Worm (Caenorhabditis elegans): Measurements from ENCODE around the gene pfk-1.2.

Gene pfk-1.2

ce11 chrV:9549459-9549858, 17.9 kb downstream of the pfk-1.2 start, which contains the start of gene nstp-10:
TSS of gene nstp-10 (minus strand) at chrV:9549836.
- TF ChIP-seq lin-13 (GFP tag; optimal IDR thresholded peaks at IDR 0.05): peak; percentile 16
- peak; percentile 62 to 79 for TF ChIP-seq lsy-2 (tag; optimal IDR thresholded peaks at IDR 0.05)
- TF ChIP-seq ceh-90 (tag; optimal IDR thresholded peaks at IDR 0.05): no peak
- TF ChIP-seq fos-1 (tag; optimal IDR thresholded peaks at IDR 0.05): peak; percentile 12
- TF ChIP-seq nhr-28 (tag; optimal IDR thresholded peaks at IDR 0.05): no peak
- peak; percentile 67 for TF ChIP-seq snu-23 (GFP tag; optimal IDR thresholded peaks at IDR 0.05)
- TF ChIP-seq elt-3 (tag; optimal IDR thresholded peaks at IDR 0.05): no peak
- peak; percentile 57 to 69 for TF ChIP-seq lin-35 (GFP tag; optimal IDR thresholded peaks at IDR 0.05)
- TF ChIP-seq fkh-8 (tag; optimal IDR thresholded peaks at IDR 0.05): peak; percentile 11
- no peak for TF ChIP-seq zip-4 (GFP tag; optimal IDR thresholded peaks at IDR 0.05)
- no peak for TF ChIP-seq hpl-2 (GFP tag; optimal IDR thresholded peaks at IDR 0.05)
- TF ChIP-seq aly-2 (tag; optimal IDR thresholded peaks at IDR 0.05): no peak
- no peak for TF ChIP-seq nhr-237 (tag; optimal IDR thresholded peaks at IDR 0.05)
- TF ChIP-seq egl-13 (tag; optimal IDR thresholded peaks at IDR 0.05): no peak
- no peak for TF ChIP-seq pax-3 (tag; optimal IDR thresholded peaks at IDR 0.05)
- TF ChIP-seq C04F5.9 (tag; optimal IDR thresholded peaks at IDR 0.05): no peak
- TF ChIP-seq snpc-4 (tag; optimal IDR thresholded peaks at IDR 0.05): peak; percentile 4
- no peak for TF ChIP-seq mdl-1 (tag; optimal IDR thresholded peaks at IDR 0.05)
- TF ChIP-seq ces-1 (GFP tag; optimal IDR thresholded peaks at IDR 0.05): no peak
- TF ChIP-seq ceh-82 (tag; optimal IDR thresholded peaks at IDR 0.05): peak in 1 of 3 experiments; percentile 31
- no peak for TF ChIP-seq efl-3 (GFP tag; optimal IDR thresholded peaks at IDR 0.05)
- peak; percentile 12 for TF ChIP-seq irx-1 (tag; optimal IDR thresholded peaks at IDR 0.05)
- TF ChIP-seq fkh-10 (GFP tag; optimal IDR thresholded peaks at IDR 0.05): no peak
- peak; percentile 50 for TF ChIP-seq nhr-19 (GFP tag; conservative IDR thresholded peaks at IDR 0.05)
- TF ChIP-seq hlh-17 (GFP tag; optimal IDR thresholded peaks at IDR 0.05; ENCODE audit: borderline replicate concordance): no peak
- no peak for TF ChIP-seq C34B4.2 (tag; optimal IDR thresholded peaks at IDR 0.05)
- TF ChIP-seq fkh-4 (tag; optimal IDR thresholded peaks at IDR 0.05; ENCODE audit: borderline replicate concordance): no peak
- TF ChIP-seq egl-27 (tag; optimal IDR thresholded peaks at IDR 0.05): no peak
- TF ChIP-seq lin-14 (GFP tag; optimal IDR thresholded peaks at IDR 0.05): peak; percentile 67
- TF ChIP-seq F16B12.6 (tag; optimal IDR thresholded peaks at IDR 0.05): peak; percentile 73
- no peak for TF ChIP-seq blmp-1 (tag; optimal IDR thresholded peaks at IDR 0.05)
- TF ChIP-seq mab-9 (GFP tag; IDR thresholded peaks at IDR 0.05): no peak
- TF ChIP-seq vab-15 (tag; optimal IDR thresholded peaks at IDR 0.05): no peak
- TF ChIP-seq sup-37 (GFP tag; optimal IDR thresholded peaks at IDR 0.05): no peak
- no peak for TF ChIP-seq zag-1 (tag; optimal IDR thresholded peaks at IDR 0.05)
- TF ChIP-seq nhr-12 (tag; optimal IDR thresholded peaks at IDR 0.05): no peak
- TF ChIP-seq ztf-11 (tag; optimal IDR thresholded peaks at IDR 0.05): no peak
- no peak for TF ChIP-seq unc-130 (tag; optimal IDR thresholded peaks at IDR 0.05)
- TF ChIP-seq jun-1 (tag; optimal IDR thresholded peaks at IDR 0.05): peak; percentile 7
- no peak for TF ChIP-seq ztf-4 (tag; optimal IDR thresholded peaks at IDR 0.05)
- no peak for TF ChIP-seq sptf-1 (tag; optimal IDR thresholded peaks at IDR 0.05)
- peak; percentile 12 for TF ChIP-seq mep-1 (tag; optimal IDR thresholded peaks at IDR 0.05)
- no peak for TF ChIP-seq lir-3 (tag; optimal IDR thresholded peaks at IDR 0.05; ENCODE audit: poor library complexity)
- TF ChIP-seq tlp-1 (tag; optimal IDR thresholded peaks at IDR 0.05): no peak
- TF ChIP-seq grh-1 (GFP tag; IDR thresholded peaks at IDR 0.05): no peak
- TF ChIP-seq pag-3 (tag; optimal IDR thresholded peaks at IDR 0.05; ENCODE audit: borderline replicate concordance, insufficient read depth): no peak
- TF ChIP-seq nhr-11 (tag; optimal IDR thresholded peaks at IDR 0.05): no peak
- TF ChIP-seq efl-1 (optimal IDR thresholded peaks at IDR 0.05): peak; percentile 64 to 68
- peak in 1 of 2 experiments; percentile 53 for TF ChIP-seq efl-1 (GFP tag; optimal IDR thresholded peaks at IDR 0.05 in 1 of 2)
- TF ChIP-seq unc-62 (GFP tag; optimal IDR thresholded peaks at IDR 0.05): no peak
- TF ChIP-seq nhr-71 (tag; optimal IDR thresholded peaks at IDR 0.05): peak; percentile 54
- peak; percentile 46 for TF ChIP-seq swsn-7 (tag; optimal IDR thresholded peaks at IDR 0.05)
- TF ChIP-seq mef-2 (tag; optimal IDR thresholded peaks at IDR 0.05): no peak
- peak; percentile 16 for TF ChIP-seq dsc-1 (tag; optimal IDR thresholded peaks at IDR 0.05)
